Worm (Caenorhabditis elegans): ENCODE data around the gene enol-1.

The enol-1 gene

ce11 chrII:8914654-8915053 is 16.1 kb upstream of the enol-1 start:
- no peak for TF ChIP-seq unc-62 (GFP tag; optimal IDR thresholded peaks at IDR 0.05)

- TF ChIP-seq unc-62 (GFP tag; optimal IDR thresholded peaks at IDR 0.05): no peak
These were observed 14.1 kb upstream of the enol-1 start for ce11 chrII:8916656-8917055.

ce11 chrII:8917339-8917738 is 13.5 kb upstream of the enol-1 start:
- TF ChIP-seq unc-62 (GFP tag; optimal IDR thresholded peaks at IDR 0.05): no peak

ce11 chrII:8920315-8920714 is 10.5 kb upstream of the enol-1 start:
- no peak for TF ChIP-seq unc-62 (GFP tag; optimal IDR thresholded peaks at IDR 0.05)

- TF ChIP-seq unc-62 (GFP tag; optimal IDR thresholded peaks at IDR 0.05): no peak
These were observed 9.8 kb upstream of the enol-1 start for ce11 chrII:8920955-8921354.

ce11 chrII:8921456-8921855 is 9.3 kb upstream of the enol-1 start:
- TF ChIP-seq unc-62 (GFP tag; optimal IDR thresholded peaks at IDR 0.05): no peak

ce11 chrII:8922140-8922539 is 8.7 kb upstream of the enol-1 start, which contains the start of gene B0457.6:
Gene B0457.6 (plus strand): TSS chrII:8922423.
- no peak for TF ChIP-seq unc-62 (GFP tag; optimal IDR thresholded peaks at IDR 0.05)

ce11 chrII:8923187-8923586 is 7.6 kb upstream of the enol-1 start:
- no peak for TF ChIP-seq unc-62 (GFP tag; optimal IDR thresholded peaks at IDR 0.05)

- no peak for TF ChIP-seq unc-62 (GFP tag; optimal IDR thresholded peaks at IDR 0.05)
These were observed 4.3 kb upstream of the enol-1 start, which contains the start of gene B0457.2 for ce11 chrII:8926451-8926850. Gene B0457.2 (minus strand): TSS chrII:8926551.

- no peak for TF ChIP-seq unc-62 (GFP tag; optimal IDR thresholded peaks at IDR 0.05)
These were observed 3.5 kb upstream of the enol-1 start, which contains the start of gene cct-2 for ce11 chrII:8927253-8927791. Gene cct-2 (plus strand): TSS chrII:8927741.

ce11 chrII:8929771-8930170 is 1.0 kb upstream of the enol-1 start, which contains the start of gene mrpl-50:
Gene mrpl-50 (plus strand): TSS chrII:8929841.
- no peak for TF ChIP-seq unc-62 (GFP tag; optimal IDR thresholded peaks at IDR 0.05)

ce11 chrII:8931405-8932149 is 780 bp downstream of the enol-1 start:
- TF ChIP-seq unc-62 (GFP tag; optimal IDR thresholded peaks at IDR 0.05): no peak

ce11 chrII:8932392-8932791 is 1.6 kb downstream of the enol-1 start:
- TF ChIP-seq unc-62 (GFP tag; optimal IDR thresholded peaks at IDR 0.05): no peak

- no peak for TF ChIP-seq unc-62 (GFP tag; optimal IDR thresholded peaks at IDR 0.05)
These were observed 3.1 kb downstream of the enol-1 start, which contains the start of gene T21B10.3 for ce11 chrII:8933693-8934432. Gene T21B10.3 (plus strand): TSS chrII:8934382.

- TF ChIP-seq unc-62 (GFP tag; optimal IDR thresholded peaks at IDR 0.05): no peak
These were observed 8.3 kb downstream of the enol-1 start for ce11 chrII:8938907-8939622.
